Worm (Caenorhabditis elegans) whole organism, late embryonic: ENCODE results near the gene C16C8.9.

Experiments
- C08G9.2 ChIP-seq: sonication (generic microtip); optimal IDR thresholded peaks from 2 replicates; lab custom pipeline; 2016; ENCODE audit warnings: mild to moderate bottlenecking, missing genetic modification characterization, moderate library complexity, missing compliant biosample characterization
- ceh-9 ChIP-seq: sonication (generic microtip); optimal IDR thresholded peaks from 2 replicates; lab custom pipeline; 2016; ENCODE audit warnings: mild to moderate bottlenecking, missing genetic modification characterization, inconsistent platforms, missing compliant biosample characterization
- che-1 ChIP-seq: sonication (generic microtip); optimal IDR thresholded peaks from 2 replicates; lab custom pipeline; 2016; ENCODE audit warnings: mild to moderate bottlenecking, missing genetic modification characterization, missing compliant biosample characterization
- fkh-10 ChIP-seq: fragments of 150-350 bp; optimal IDR thresholded peaks from 2 replicates; lab custom pipeline; 2014; ENCODE audit warnings: missing biosample characterization, missing genetic modification reagents, missing genetic modification characterization
- nfya-1 ChIP-seq: sonication (generic microtip); optimal IDR thresholded peaks from 2 replicates; lab custom pipeline; 2017; ENCODE audit warnings: missing genetic modification characterization, mild to moderate bottlenecking, missing compliant biosample characterization, antibody characterized with exemption, moderate library complexity
- pqm-1 ChIP-seq: sonication (generic microtip); optimal IDR thresholded peaks from 2 replicates; lab custom pipeline; 2016; ENCODE audit warnings: missing genetic modification characterization, missing compliant biosample characterization
- pros-1 ChIP-seq: fragments of 150-350 bp; optimal IDR thresholded peaks from 2 replicates; lab custom pipeline; 2014; ENCODE audit warnings: missing biosample characterization, missing genetic modification reagents, missing genetic modification characterization
- sox-4 ChIP-seq: sonication (generic microtip); optimal IDR thresholded peaks from 2 replicates; lab custom pipeline; 2017; ENCODE audit warnings: mild to moderate bottlenecking, missing genetic modification characterization, inconsistent platforms, missing compliant biosample characterization
- tbx-7 ChIP-seq: sonication (generic microtip); optimal IDR thresholded peaks from 2 replicates; lab custom pipeline; 2016; ENCODE audit warnings: missing genotype, missing genetic modification characterization, missing compliant biosample characterization
- ttx-3 ChIP-seq: sonication (generic microtip); optimal IDR thresholded peaks from 2 replicates; lab custom pipeline; 2016; ENCODE audit warnings: missing genetic modification reagents, missing genetic modification characterization, missing compliant biosample characterization

DNA sequence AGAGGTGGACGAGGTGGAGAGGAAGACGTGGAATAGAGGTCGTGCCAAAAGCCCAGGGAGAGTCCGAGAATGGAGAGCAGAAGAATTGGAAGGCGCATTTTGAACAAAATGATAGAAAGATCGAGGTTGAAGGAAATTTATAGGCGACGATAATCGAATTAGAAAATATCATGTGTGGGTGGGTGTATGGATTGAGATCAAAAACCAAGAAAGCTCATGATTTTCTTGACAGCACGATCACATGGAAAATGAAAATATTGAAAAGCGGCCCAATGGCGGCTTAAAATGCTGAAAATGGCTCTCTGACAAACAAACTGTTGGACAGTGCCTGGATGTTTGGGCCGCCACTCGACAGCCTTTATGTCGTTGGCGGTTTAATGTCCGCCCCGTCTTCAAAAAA lies at the start of gene C16C8.9:
- no peak for TF ChIP-seq che-1
- TF ChIP-seq sox-4 (tag; lab: Kevin White, UChicago), result no peak
- no peak for TF ChIP-seq pqm-1 (tag; lab: Kevin White, UChicago)
- TF ChIP-seq ceh-9 (tag; lab: Kevin White, UChicago), result no peak
- TF ChIP-seq tbx-7 (tag; lab: Kevin White, UChicago), result no peak
- no peak for TF ChIP-seq ttx-3
- no peak for TF ChIP-seq nfya-1 (tag; lab: Kevin White, UChicago)
- no peak for TF ChIP-seq fkh-10 (GFP tag; lab: Kevin White, UChicago)
- TF ChIP-seq C08G9.2, result no peak
- TF ChIP-seq pros-1 (tag; lab: Kevin White, UChicago), result no peak
